Worm (Caenorhabditis elegans) whole organism, L1 larva: ENCODE results near the gene T19H5.4.
"Not testable (repeated sequence)": the region's sequence is repeated elsewhere in the genome, so short reads cannot be mapped to it uniquely, and the experiment has no call there.

Experiments used
- F16B12.6 ChIP-seq: fragments of 150-350 bp; optimal IDR thresholded peaks from 2 replicates; lab custom pipeline; 2014; ENCODE audit warnings: missing biosample characterization, missing genetic modification characterization
- aha-1 ChIP-seq: fragments of 150-350 bp; optimal IDR thresholded peaks from 2 replicates; lab custom pipeline; 2014; ENCODE audit warnings: missing biosample characterization, missing genetic modification characterization
- alr-1 ChIP-seq: fragments of 200-800 bp; sonication (Bioruptor generic); optimal IDR thresholded peaks from 2 replicates; lab custom pipeline; 2018; ENCODE audit warnings: borderline replicate concordance, mild to moderate bottlenecking, missing genetic modification characterization, missing compliant biosample characterization
- ceh-82 ChIP-seq, 3 experiments: fragments of 150-350 bp in 1 of 3; sonication (generic microtip) in 2 of 3; optimal IDR thresholded peaks; 2 replicates each; lab custom pipeline; 2014 to 2017; ENCODE audit warnings: missing biosample characterization in 3 of 3, missing genetic modification characterization in 3 of 3
- dpl-1 ChIP-seq, 3 experiments: fragments of 150-350 bp in 2 of 3; sonication (generic microtip) in 1 of 3; optimal IDR thresholded peaks; 2 replicates each; lab custom pipeline; 2014 to 2017; ENCODE audit warnings: missing biosample characterization in 3 of 3, missing genetic modification characterization in 3 of 3, missing genetic modification reagents in 3 of 3
- efl-1 ChIP-seq, 4 experiments: fragments of 150-350 bp; optimal IDR thresholded peaks in 3 of 4; peaks in 1 of 4; 1 replicate in 1 of 4; 2 replicates in 3 of 4; lab custom pipeline; 2014; ENCODE audit warnings: missing biosample characterization in 2 of 4, missing genetic modification characterization in 2 of 4, missing genetic modification reagents in 2 of 4
- efl-3 ChIP-seq: fragments of 200-800 bp; sonication (Bioruptor generic); optimal IDR thresholded peaks from 2 replicates; lab custom pipeline; 2018; ENCODE audit warnings: mild to moderate bottlenecking, missing genetic modification characterization, missing compliant biosample characterization
- egl-27 ChIP-seq, 2 experiments: fragments of 150-350 bp in 1 of 2; sonication (generic microtip); optimal IDR thresholded peaks; 3 replicates each; lab custom pipeline; 2017 to 2018; ENCODE audit warnings: missing biosample characterization in 2 of 2, missing genetic modification characterization in 2 of 2, missing genetic modification reagents in 2 of 2
- elt-3 ChIP-seq, 6 experiments: fragments of 150-350 bp in 1 of 6; sonication (generic microtip); optimal IDR thresholded peaks; 2 replicates each; lab custom pipeline; 2017 to 2018; ENCODE audit warnings: missing biosample characterization in 6 of 6, missing genetic modification characterization in 6 of 6, inconsistent platforms in 1 of 6
- ets-5 ChIP-seq: fragments of 200-800 bp; sonication (Bioruptor generic); IDR thresholded peaks from 2 replicates; pipeline ENCODE4 v1.3.6; 2022; ENCODE audit warnings: missing genetic modification characterization, missing compliant biosample characterization
- irx-1 ChIP-seq: sonication (generic microtip); optimal IDR thresholded peaks from 2 replicates; lab custom pipeline; 2016; ENCODE audit warnings: missing genetic modification characterization, missing compliant biosample characterization
- isw-1 ChIP-seq: fragments of 200-800 bp; sonication (Bioruptor generic); IDR thresholded peaks from 2 replicates; pipeline ENCODE4 v1.3.6; 2022; ENCODE audit warnings: missing genetic modification characterization, missing compliant biosample characterization
- lin-15B ChIP-seq: fragments of 150-350 bp; sonication (generic microtip); optimal IDR thresholded peaks from 3 replicates; lab custom pipeline; 2014; ENCODE audit warnings: missing biosample characterization, missing genetic modification characterization
- mab-9 ChIP-seq: fragments of 200-800 bp; sonication (Bioruptor generic); IDR thresholded peaks from 2 replicates; pipeline ENCODE4 v1.3.6; 2022; ENCODE audit warnings: missing genetic modification reagents, missing genetic modification characterization, missing compliant biosample characterization
- mdl-1 ChIP-seq, 2 experiments: fragments of 150-350 bp; optimal IDR thresholded peaks; 2 replicates each; lab custom pipeline; 2014 to 2017; ENCODE audit warnings: missing biosample characterization in 2 of 2, missing genetic modification characterization in 2 of 2, inconsistent platforms in 1 of 2
- mef-2 ChIP-seq: fragments of 150-350 bp; optimal IDR thresholded peaks from 2 replicates; lab custom pipeline; 2014; ENCODE audit warnings: missing biosample characterization, missing genetic modification characterization
- nhr-20 ChIP-seq: sonication (generic microtip); optimal IDR thresholded peaks from 2 replicates; lab custom pipeline; 2016; ENCODE audit warnings: mild to moderate bottlenecking, missing genetic modification characterization, missing compliant biosample characterization
- nhr-237 ChIP-seq: fragments of 150-350 bp; optimal IDR thresholded peaks from 2 replicates; lab custom pipeline; 2014; ENCODE audit warnings: missing biosample characterization, missing genetic modification characterization
- nhr-77 ChIP-seq: fragments of 150-350 bp; optimal IDR thresholded peaks from 2 replicates; lab custom pipeline; 2014; ENCODE audit warnings: missing biosample characterization, missing genetic modification characterization
- nhr-85 ChIP-seq: sonication (generic microtip); peaks from one replicate; lab custom pipeline; 2016; ENCODE audit warnings: missing genetic modification characterization, inconsistent platforms, missing compliant biosample characterization
- nhr-90 ChIP-seq: sonication (generic microtip); optimal IDR thresholded peaks from 2 replicates; lab custom pipeline; 2016; ENCODE audit warnings: mild to moderate bottlenecking, missing genetic modification characterization, missing compliant biosample characterization; ENCODE audit not compliant: poor library complexity
- snu-23 ChIP-seq: sonication (generic microtip); optimal IDR thresholded peaks from 2 replicates; lab custom pipeline; 2016; ENCODE audit warnings: missing genetic modification characterization, missing compliant biosample characterization
- unc-30 ChIP-seq: sonication (generic microtip); optimal IDR thresholded peaks from 2 replicates; lab custom pipeline; 2017; ENCODE audit warnings: missing biosample characterization, missing genetic modification characterization
- unc-98 ChIP-seq: fragments of 200-800 bp; sonication (Bioruptor generic); IDR thresholded peaks from 2 replicates; pipeline ENCODE4 v1.3.6; 2022; ENCODE audit warnings: missing genetic modification characterization, missing compliant biosample characterization
- zag-1 ChIP-seq: fragments of 150-350 bp; optimal IDR thresholded peaks from 2 replicates; lab custom pipeline; 2014; ENCODE audit warnings: missing biosample characterization, missing genetic modification characterization
- zip-4 ChIP-seq: fragments of 200-800 bp; sonication (Bioruptor generic); optimal IDR thresholded peaks from 2 replicates; lab custom pipeline; 2018; ENCODE audit warnings: mild to moderate bottlenecking, missing genetic modification characterization, moderate library complexity, missing compliant biosample characterization

T19H5.4 gene

ce11 chrII:9461881-9462280 is 25.3 kb downstream of the T19H5.4 start, which contains the start of gene chil-21:
Gene chil-21, minus strand, starts transcription at chrII:9461981.
- not testable (repeated sequence) for TF ChIP-seq irx-1 (tag; lab: Kevin White, UChicago); unc-30 (tag; lab: Kevin White, UChicago); mdl-1 (tag; optimal IDR thresholded peaks at IDR 0.05; lab: Kevin White, UChicago)

DNA sequence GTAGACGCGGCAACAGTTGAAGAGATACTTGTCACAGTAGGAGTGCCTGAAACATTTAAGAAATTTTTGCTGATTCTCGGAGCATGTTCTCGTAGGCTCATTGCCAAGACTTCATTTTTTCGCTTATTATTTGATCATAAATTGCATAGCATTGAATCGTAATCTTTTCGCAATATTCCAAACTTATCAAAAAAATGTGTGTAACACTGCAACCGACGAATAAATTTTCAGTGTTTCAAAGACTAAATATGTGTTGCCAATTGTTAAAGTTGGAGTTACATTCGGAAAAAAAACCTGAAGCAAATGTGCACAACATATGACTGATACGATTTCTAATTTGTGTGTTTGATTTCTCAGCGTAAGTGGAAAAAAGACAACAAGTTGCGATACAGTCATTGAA is 27.7 kb downstream of the T19H5.4 start, which contains the start of gene R09D1.14:
TSS of gene R09D1.14 (minus strand) at position 101 of the 400 bp plus-strand sequence.
- not testable (repeated sequence) for TF ChIP-seq nhr-90, alr-1, nhr-85 (tag; lab: Kevin White, UChicago)

ce11 chrII:9454304-9454703 is 32.9 kb downstream of the T19H5.4 start, which contains the start of gene chil-19:
Gene chil-19, minus strand, starts transcription at chrII:9454404.
- TF ChIP-seq elt-3 (tag; optimal IDR thresholded peaks at IDR 0.05; lab: Kevin White, UChicago) (no peak), mab-9 (GFP tag; lab: Robert Waterston, UW) (no peak), efl-1 (optimal IDR thresholded peaks at IDR 0.05; lab: Kevin White, UChicago) (no peak), efl-1 (GFP tag; optimal IDR thresholded peaks at IDR 0.05 in 1 of 2; lab: Kevin White, UChicago) (peak in 1 of 2 experiments; percentile 5)

- TF ChIP-seq unc-30 (tag; lab: Kevin White, UChicago); mef-2 (tag; lab: Kevin White, UChicago); snu-23: not testable (repeated sequence)
These were observed 35.0 kb downstream of the T19H5.4 start, which contains the start of gene R09D1.12 for ce11 chrII:9452172-9452571. Gene R09D1.12, minus strand, starts transcription at chrII:9452272.

DNA sequence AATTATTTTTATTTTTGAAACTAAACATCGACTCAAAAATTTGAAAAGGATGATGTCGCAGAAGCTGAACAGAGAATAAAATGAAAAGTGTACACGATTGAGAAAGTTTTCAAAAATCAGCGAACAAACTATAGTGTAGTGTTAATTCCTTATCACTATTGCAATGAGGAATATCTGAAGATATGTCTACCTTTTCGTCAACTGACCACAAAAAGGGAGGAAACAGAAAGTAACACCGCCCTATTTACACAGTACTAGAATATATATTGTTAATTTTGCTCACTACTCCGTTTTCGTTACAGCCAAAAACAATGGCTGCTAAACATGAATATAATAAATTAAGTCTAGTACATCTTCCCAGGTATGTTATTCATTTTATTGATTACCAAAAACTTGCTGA is 39.2 kb downstream of the T19H5.4 start, which contains the start of gene chil-18:
TSS of gene chil-18 (plus strand) at position 301 of the 400 bp plus-strand sequence.
- no peak for TF ChIP-seq isw-1 (GFP tag; lab: Robert Waterston, UW)
- TF ChIP-seq nhr-20 (tag; lab: Kevin White, UChicago), result peak; percentile 12

DNA sequence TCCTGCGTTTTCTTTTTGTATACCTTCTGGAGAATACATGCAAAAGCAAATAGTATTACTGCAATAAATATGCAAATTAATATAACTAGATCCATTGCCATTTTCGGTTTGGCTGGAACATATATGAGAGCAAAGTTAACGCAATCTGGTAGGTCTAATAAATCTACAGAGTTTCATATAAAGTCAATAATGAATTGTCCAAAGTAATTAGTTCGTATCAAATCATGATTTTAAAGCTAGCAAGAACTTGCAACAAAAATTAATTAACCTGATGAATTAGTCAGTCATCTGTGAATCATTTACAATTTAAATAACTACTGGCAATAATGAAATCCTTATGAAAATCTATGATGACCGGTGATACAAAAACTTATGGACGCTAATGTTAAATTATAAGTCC is 41.8 kb downstream of the T19H5.4 start, which contains the start of gene R09D1.13:
TSS of gene R09D1.13 (minus strand) at position 101 of the 400 bp plus-strand sequence.
- TF ChIP-seq elt-3 (tag; optimal IDR thresholded peaks at IDR 0.05; lab: Kevin White, UChicago) (no peak), zip-4 (no peak), egl-27 (tag; optimal IDR thresholded peaks at IDR 0.05; lab: Kevin White, UChicago) (no peak), unc-98 (GFP tag; lab: Robert Waterston, UW) (no peak), ets-5 (GFP tag; lab: Robert Waterston, UW) (no peak), lin-15B (tag; lab: Kevin White, UChicago) (no peak), F16B12.6 (no peak), nhr-90 (tag; lab: Kevin White, UChicago) (no peak), mdl-1 (tag; optimal IDR thresholded peaks at IDR 0.05; lab: Kevin White, UChicago) (no peak), ceh-82 (tag; optimal IDR thresholded peaks at IDR 0.05; lab: Kevin White, UChicago) (no peak), nhr-77 (tag; lab: Kevin White, UChicago) (no peak), dpl-1 (GFP tag; optimal IDR thresholded peaks at IDR 0.05; lab: Kevin White, UChicago) (no peak), efl-3 (GFP tag; lab: Kevin White, UChicago) (no peak), nhr-237 (tag; lab: Kevin White, UChicago) (no peak)

ce11 chrII:9443522-9443921 is 43.7 kb downstream of the T19H5.4 start, which contains the start of gene chil-15:
Gene chil-15, minus strand, starts transcription at chrII:9443622.
- TF ChIP-seq zag-1 (no peak), aha-1 (tag; lab: Kevin White, UChicago) (no peak)
